Worm (Caenorhabditis elegans) whole organism, early embryonic: ENCODE data around the gene pcyt-1.

Experiments used
- B0310.2 ChIP-seq: sonication (generic microtip); optimal IDR thresholded peaks from 2 replicates; lab custom pipeline; 2016; ENCODE audit warnings: mild to moderate bottlenecking, missing genetic modification characterization, missing compliant biosample characterization
- F13C5.2 ChIP-seq: sonication (generic microtip); optimal IDR thresholded peaks from 2 replicates; lab custom pipeline; 2017; ENCODE audit warnings: mild to moderate bottlenecking, missing genetic modification characterization, inconsistent platforms, missing compliant biosample characterization
- aly-1 ChIP-seq: sonication (generic microtip); optimal IDR thresholded peaks from 2 replicates; lab custom pipeline; 2016; ENCODE audit warnings: missing genetic modification characterization, missing compliant biosample characterization
- ama-1 ChIP-seq: fragments of 150-350 bp; optimal IDR thresholded peaks from 2 replicates; lab custom pipeline; 2014
- ceh-13 ChIP-seq: fragments of 200-800 bp; sonication (Bioruptor generic); optimal IDR thresholded peaks from 2 replicates; lab custom pipeline; 2018; ENCODE audit warnings: mild to moderate bottlenecking, missing genetic modification characterization, missing compliant biosample characterization
- hmbx-1 ChIP-seq: sonication (generic microtip); optimal IDR thresholded peaks from 2 replicates; lab custom pipeline; 2016; ENCODE audit warnings: mild to moderate bottlenecking, missing genetic modification characterization, missing compliant biosample characterization
- hmg-4 ChIP-seq: fragments of 200-800 bp; sonication (Bioruptor generic); optimal IDR thresholded peaks from 2 replicates; lab custom pipeline; 2018; ENCODE audit warnings: mild to moderate bottlenecking, missing genetic modification characterization, missing compliant biosample characterization
- scrt-1 ChIP-seq: fragments of 200-800 bp; sonication (Bioruptor generic); IDR thresholded peaks from 2 replicates; pipeline ENCODE4 v1.3.6; 2022; ENCODE audit warnings: missing genetic modification characterization, missing compliant biosample characterization

- TF ChIP-seq hmbx-1 (tag; lab: Kevin White, UChicago) = no peak
- no peak for TF ChIP-seq scrt-1 (GFP tag; lab: Robert Waterston, UW)
- no peak for TF ChIP-seq ama-1 (lab: Kevin White, UChicago)
- no peak for TF ChIP-seq ceh-13
- TF ChIP-seq aly-1 (tag; lab: Kevin White, UChicago) = no peak
- TF ChIP-seq F13C5.2 (tag; lab: Kevin White, UChicago) = no peak
- TF ChIP-seq B0310.2 (tag; lab: Kevin White, UChicago) = no peak
- TF ChIP-seq hmg-4 = no peak
These were observed 39.5 kb upstream of the pcyt-1 start, which contains the start of gene ceh-14 for ce11 chrX:7532632-7533031.
